Fruit fly (Drosophila melanogaster) whole organism, embryonic: ENCODE results near the gene pnt.

Experiments
- Asciz ChIP-seq: fragments of 200-800 bp; sonication (Bioruptor generic); optimal IDR thresholded peaks from 2 replicates; lab custom pipeline; 2017; ENCODE audit warnings: missing biosample characterization, mild to moderate bottlenecking, missing genetic modification characterization, missing genetic modification reagents
- Atf6 ChIP-seq: fragments of 200-800 bp; sonication (Bioruptor generic); IDR thresholded peaks from 2 replicates; pipeline ENCODE4 v1.3.6; 2022; ENCODE audit warnings: missing biosample characterization, missing genetic modification characterization
- CG10431 ChIP-seq: fragments of 200-800 bp; sonication (Bioruptor generic); optimal IDR thresholded peaks from 3 replicates; lab custom pipeline; 2018; ENCODE audit warnings: missing biosample characterization, mild to moderate bottlenecking, missing genetic modification characterization
- CG11504 ChIP-seq: fragments of 200-800 bp; sonication (Bioruptor generic); optimal IDR thresholded peaks from 3 replicates; lab custom pipeline; 2019; ENCODE audit warnings: missing biosample characterization, mild to moderate bottlenecking, missing genetic modification characterization, moderate library complexity
- CG12219 ChIP-seq: fragments of 200-800 bp; sonication (Bioruptor generic); optimal IDR thresholded peaks from 3 replicates; lab custom pipeline; 2018; ENCODE audit warnings: missing biosample characterization, mild to moderate bottlenecking, missing genetic modification characterization
- CG12236 ChIP-seq: fragments of 200-800 bp; sonication (Bioruptor generic); optimal IDR thresholded peaks from 2 replicates; lab custom pipeline; 2016; ENCODE audit warnings: missing biosample characterization, missing genetic modification characterization
- CG12769 ChIP-seq: fragments of 200-800 bp; sonication (Bioruptor generic); optimal IDR thresholded peaks from 2 replicates; lab custom pipeline; 2019; ENCODE audit warnings: missing biosample characterization, mild to moderate bottlenecking, missing genetic modification characterization, moderate library complexity
- CG13894 ChIP-seq: fragments of 200-800 bp; sonication (Bioruptor generic); optimal IDR thresholded peaks from 3 replicates; lab custom pipeline; 2018; ENCODE audit warnings: missing biosample characterization, mild to moderate bottlenecking, missing genetic modification characterization, moderate library complexity
- CG14710 ChIP-seq: fragments of 200-800 bp; sonication (Bioruptor generic); optimal IDR thresholded peaks from 3 replicates; lab custom pipeline; 2019; ENCODE audit warnings: missing biosample characterization, mild to moderate bottlenecking, missing genetic modification characterization, moderate library complexity
- CG1602 ChIP-seq: fragments of 200-800 bp; sonication (Bioruptor generic); optimal IDR thresholded peaks from 3 replicates; lab custom pipeline; 2016; ENCODE audit warnings: missing biosample characterization, missing genetic modification characterization
- CG16815 ChIP-seq: fragments of 200-800 bp; sonication (Bioruptor generic); optimal IDR thresholded peaks from 3 replicates; lab custom pipeline; 2017; ENCODE audit warnings: missing biosample characterization, mild to moderate bottlenecking, missing genetic modification characterization
- CG2199 ChIP-seq: fragments of 200-800 bp; sonication (Bioruptor generic); IDR thresholded peaks from 3 replicates; pipeline ENCODE4 v1.3.6; 2022; ENCODE audit warnings: missing biosample characterization, missing genetic modification characterization
- CG2712 ChIP-seq: fragments of 200-800 bp; optimal IDR thresholded peaks from 3 replicates; lab custom pipeline; 2019; ENCODE audit warnings: missing biosample characterization, mild to moderate bottlenecking, missing genetic modification characterization, moderate library complexity
- CG2875 ChIP-seq: fragments of 200-800 bp; sonication (Bioruptor generic); optimal IDR thresholded peaks from 2 replicates; lab custom pipeline; 2017; ENCODE audit warnings: missing biosample characterization, mild to moderate bottlenecking, missing genetic modification characterization, missing genetic modification reagents
- CG30431 ChIP-seq: fragments of 200-800 bp; sonication (Bioruptor generic); optimal IDR thresholded peaks from 2 replicates; lab custom pipeline; 2017; ENCODE audit warnings: missing biosample characterization, missing genetic modification characterization
- CG34224 ChIP-seq: fragments of 200-800 bp; sonication (Bioruptor generic); IDR thresholded peaks from 3 replicates; pipeline ENCODE4 v1.3.6; 2022; ENCODE audit warnings: missing biosample characterization, missing genetic modification characterization; ENCODE audit not compliant: partially characterized antibody
- CG4360 ChIP-seq: fragments of 200-800 bp; sonication (Bioruptor generic); IDR thresholded peaks from 2 replicates; pipeline ENCODE4 v1.3.6; 2022; ENCODE audit warnings: missing biosample characterization, missing genetic modification characterization
- CG5180 ChIP-seq: fragments of 200-800 bp; sonication (Bioruptor generic); optimal IDR thresholded peaks from 3 replicates; lab custom pipeline; 2017; ENCODE audit warnings: missing biosample characterization, missing genetic modification characterization, mild to moderate bottlenecking, moderate library complexity, missing genetic modification reagents
- CG6254 ChIP-seq: fragments of 200-800 bp; sonication (Bioruptor generic); optimal IDR thresholded peaks from 3 replicates; lab custom pipeline; 2017; ENCODE audit warnings: mild to moderate bottlenecking, missing biosample characterization, missing genetic modification reagents, missing genetic modification characterization
- CG6689 ChIP-seq: fragments of 200-800 bp; sonication (Bioruptor generic); IDR thresholded peaks from 2 replicates; pipeline ENCODE4 v1.3.6; 2022; ENCODE audit warnings: missing biosample characterization, missing genetic modification characterization
- CG9437 ChIP-seq: fragments of 200-800 bp; sonication (Bioruptor generic); optimal IDR thresholded peaks from 2 replicates; lab custom pipeline; 2018; ENCODE audit warnings: missing biosample characterization, mild to moderate bottlenecking, missing genetic modification characterization
- CTCF ChIP-seq: fragments of 200-800 bp; sonication (Bioruptor generic); optimal IDR thresholded peaks from 2 replicates; lab custom pipeline; 2017; ENCODE audit warnings: missing biosample characterization, mild to moderate bottlenecking, missing genetic modification characterization, moderate library complexity
- Deaf1 ChIP-seq: fragments of 200-800 bp; optimal IDR thresholded peaks from 3 replicates; lab custom pipeline; 2019; ENCODE audit warnings: missing biosample characterization, mild to moderate bottlenecking, missing genetic modification characterization, moderate library complexity
- H15 ChIP-seq: fragments of 200-800 bp; sonication (Bioruptor generic); IDR thresholded peaks from 3 replicates; pipeline ENCODE4 v1.3.6; 2022; ENCODE audit warnings: missing biosample characterization, missing genetic modification characterization
- Hr3 ChIP-seq: fragments of 200-800 bp; sonication (Bioruptor generic); optimal IDR thresholded peaks from 3 replicates; lab custom pipeline; 2016; ENCODE audit warnings: missing biosample characterization, missing genetic modification characterization
- Hr51 ChIP-seq, 2 experiments: fragments of 200-800 bp; sonication (Bioruptor generic); optimal IDR thresholded peaks; 2 replicates in 1 of 2; 3 replicates in 1 of 2; lab custom pipeline; 2016 to 2018; ENCODE audit warnings: missing biosample characterization in 2 of 2, missing genetic modification characterization in 2 of 2, mild to moderate bottlenecking in 1 of 2, moderate library complexity in 1 of 2
- Mes4 ChIP-seq: fragments of 200-800 bp; sonication (Bioruptor generic); optimal IDR thresholded peaks from 2 replicates; lab custom pipeline; 2016; ENCODE audit warnings: missing biosample characterization, missing genetic modification characterization
- PHDP ChIP-seq: fragments of 200-800 bp; sonication (Bioruptor generic); optimal IDR thresholded peaks from 3 replicates; lab custom pipeline; 2018; ENCODE audit warnings: missing biosample characterization, mild to moderate bottlenecking, missing genetic modification characterization, moderate library complexity
- Ptx1 ChIP-seq: fragments of 200-800 bp; sonication (Bioruptor generic); IDR thresholded peaks from 2 replicates; pipeline ENCODE4 v1.3.6; 2022; ENCODE audit warnings: missing biosample characterization, missing genetic modification characterization
- Sox100B ChIP-seq: fragments of 200-800 bp; sonication (Bioruptor generic); optimal IDR thresholded peaks from 3 replicates; lab custom pipeline; 2018; ENCODE audit warnings: missing biosample characterization, mild to moderate bottlenecking, missing genetic modification characterization
- TFAM ChIP-seq: fragments of 200-800 bp; sonication (Bioruptor generic); optimal IDR thresholded peaks from 2 replicates; lab custom pipeline; 2017; ENCODE audit warnings: missing biosample characterization, missing genetic modification characterization, inconsistent platforms
- chif ChIP-seq, 2 experiments: fragments of 200-800 bp; sonication (Bioruptor generic); optimal IDR thresholded peaks; 3 replicates each; lab custom pipeline; 2016; ENCODE audit warnings: missing biosample characterization in 2 of 2, missing genetic modification characterization in 2 of 2
- chinmo ChIP-seq: fragments of 200-800 bp; sonication (Bioruptor generic); IDR thresholded peaks from 4 replicates; pipeline ENCODE4 v1.3.6; 2022; ENCODE audit warnings: missing biosample characterization, missing genetic modification characterization; ENCODE audit not compliant: partially characterized antibody
- chn ChIP-seq: fragments of 200-800 bp; sonication (Bioruptor generic); optimal IDR thresholded peaks from 2 replicates; lab custom pipeline; 2016; ENCODE audit warnings: missing biosample characterization, missing genetic modification characterization
- ci ChIP-seq: fragments of 200-800 bp; sonication (Bioruptor generic); IDR thresholded peaks from 3 replicates; pipeline ENCODE4 v1.3.6; 2022; ENCODE audit warnings: missing biosample characterization, missing genetic modification characterization
- eve ChIP-seq, 2 experiments: fragments of >200 bp; optimal IDR thresholded peaks; 2 replicates each; lab custom pipeline; 2017; ENCODE audit warnings: missing biosample characterization in 2 of 2, missing genetic modification characterization in 2 of 2
- ewg ChIP-seq: fragments of 200-800 bp; sonication (Bioruptor generic); optimal IDR thresholded peaks from 3 replicates; lab custom pipeline; 2017; ENCODE audit warnings: mild to moderate bottlenecking, missing biosample characterization, missing genetic modification reagents, missing genetic modification characterization
- gsb-n ChIP-seq: fragments of 200-800 bp; sonication (Bioruptor generic); optimal IDR thresholded peaks from 3 replicates; lab custom pipeline; 2018; ENCODE audit warnings: missing biosample characterization, mild to moderate bottlenecking, missing genetic modification characterization
- kay ChIP-seq: fragments of 200-800 bp; sonication (Bioruptor generic); optimal IDR thresholded peaks from 2 replicates; lab custom pipeline; 2016; ENCODE audit warnings: missing biosample characterization, missing genetic modification characterization
- kni ChIP-seq: fragments of 200-800 bp; sonication (Bioruptor generic); optimal IDR thresholded peaks from 3 replicates; lab custom pipeline; 2017; ENCODE audit warnings: mild to moderate bottlenecking, missing biosample characterization, missing genetic modification reagents, missing genetic modification characterization
- lmd ChIP-seq: fragments of 200-800 bp; sonication (Bioruptor generic); IDR thresholded peaks from 2 replicates; pipeline ENCODE4 v1.3.6; 2022; ENCODE audit warnings: missing biosample characterization, missing genetic modification characterization
- lola ChIP-seq, 3 experiments: fragments of >200 bp in 2 of 3; fragments of 200-800 bp in 1 of 3; sonication (Bioruptor generic) in 1 of 3; optimal IDR thresholded peaks; 2 replicates each; lab custom pipeline; 2017 to 2019; ENCODE audit warnings: missing biosample characterization in 3 of 3, missing genetic modification characterization in 3 of 3, mild to moderate bottlenecking in 1 of 3, moderate library complexity in 1 of 3
- row ChIP-seq: fragments of 200-800 bp; sonication (Bioruptor generic); IDR thresholded peaks from 3 replicates; pipeline ENCODE4 v1.3.6; 2022; ENCODE audit warnings: missing biosample characterization, missing genetic modification characterization
- scrt ChIP-seq: fragments of 200-800 bp; sonication (Bioruptor generic); optimal IDR thresholded peaks from 2 replicates; lab custom pipeline; 2018; ENCODE audit warnings: missing biosample characterization, mild to moderate bottlenecking, missing genetic modification characterization, moderate library complexity
- sd ChIP-seq: fragments of 200-800 bp; sonication (Bioruptor generic); optimal IDR thresholded peaks from 3 replicates; lab custom pipeline; 2018; ENCODE audit warnings: missing biosample characterization, mild to moderate bottlenecking, missing genetic modification characterization, moderate library complexity
- sisA ChIP-seq: fragments of 200-800 bp; sonication (Bioruptor generic); IDR thresholded peaks from 2 replicates; pipeline ENCODE4 v1.3.6; 2022; ENCODE audit warnings: missing biosample characterization, missing genetic modification characterization
- tio ChIP-seq: fragments of 200-800 bp; sonication (Bioruptor generic); optimal IDR thresholded peaks from 2 replicates; lab custom pipeline; 2017; ENCODE audit warnings: missing biosample characterization, missing genetic modification characterization, inconsistent platforms
- vvl ChIP-seq: fragments of 200-800 bp; sonication (Bioruptor generic); IDR thresholded peaks from 2 replicates; pipeline ENCODE4 v1.3.6; 2022; ENCODE audit warnings: missing biosample characterization, missing genetic modification characterization
- z ChIP-seq: fragments of 200-800 bp; sonication (Bioruptor generic); IDR thresholded peaks from 3 replicates; pipeline ENCODE4 v1.3.6; 2022; ENCODE audit warnings: missing biosample characterization, missing genetic modification characterization
- zen ChIP-seq: fragments of 200-800 bp; sonication (Bioruptor generic); optimal IDR thresholded peaks from 3 replicates; lab custom pipeline; 2018; ENCODE audit warnings: missing biosample characterization, mild to moderate bottlenecking, missing genetic modification characterization, moderate library complexity

The pnt gene

DNA sequence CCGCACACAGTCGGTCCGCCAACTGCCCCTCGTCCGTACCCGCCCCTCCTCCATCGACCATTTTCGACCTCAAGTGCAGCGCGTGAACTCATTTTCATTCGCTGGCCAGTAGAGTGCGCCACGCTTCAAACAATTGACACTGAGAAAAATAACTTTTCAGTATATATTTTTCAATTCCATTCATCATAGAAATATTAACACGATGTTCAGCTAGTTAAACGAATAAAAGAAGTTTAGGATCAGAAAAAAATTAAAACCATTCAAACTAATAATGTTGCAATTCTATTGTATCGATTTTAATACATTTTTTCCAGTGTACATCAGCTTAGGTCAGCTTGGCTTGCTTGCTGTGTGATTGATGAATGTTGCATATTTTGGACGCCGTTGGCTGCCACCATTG is 40.9 kb upstream of the pnt start (continued):
- TF ChIP-seq tio (GFP tag; lab: Kevin White, UChicago) (peak; percentile 16), CG5180 (GFP tag; lab: Kevin White, UChicago) (peak; percentile 7), chif (GFP tag; optimal IDR thresholded peaks at IDR 0.05; lab: Kevin White, UChicago) (peak in 1 of 2 experiments; percentile 50), CG16815 (GFP tag; lab: Kevin White, UChicago) (no peak), CG11504 (tag; lab: Kevin White, UChicago) (peak; percentile 76), chn (peak; percentile 17), CG14710 (tag; lab: Kevin White, UChicago) (peak; percentile 45), sisA (GFP tag; lab: Robert Waterston, UW) (peak; percentile 42; the same call in 1 of the 2 replicates), Hr51 (GFP tag; optimal IDR thresholded peaks at IDR 0.05; lab: Kevin White, UChicago) (peak in 1 of 2 experiments; percentile 73), CG12236 (GFP tag; lab: Kevin White, UChicago) (peak; percentile 9), Hr3 (GFP tag; lab: Kevin White, UChicago) (peak; percentile 38), CG2712 (tag; lab: Kevin White, UChicago) (peak; percentile 51), Mes4 (GFP tag; lab: Kevin White, UChicago) (peak; percentile 22), CG2875 (peak; percentile 44), ci (peak; percentile 73), CG12219 (GFP tag; lab: Kevin White, UChicago) (peak; percentile 42), gsb-n (tag; lab: Kevin White, UChicago) (peak; percentile 31), Asciz (GFP tag; lab: Kevin White, UChicago) (peak; percentile 66), lola (GFP tag; optimal IDR thresholded peaks at IDR 0.05; lab: Kevin White, UChicago) (peak in 1 of 3 experiments; percentile 23), vvl (GFP tag; lab: Robert Waterston, UW) (peak; percentile 51; the same call in 1 of the 2 replicates), zen (tag; lab: Kevin White, UChicago) (peak; percentile 57), CTCF (GFP tag; lab: Kevin White, UChicago) (peak; percentile 68), row (GFP tag; lab: Robert Waterston, UW) (peak; percentile 59), H15 (GFP tag; lab: Robert Waterston, UW) (0 out of 3 replicates have a peak, but pooled peaks have one; percentile 37), CG10431 (GFP tag; lab: Kevin White, UChicago) (no peak), CG30431 (peak; percentile 2), Atf6 (GFP tag; lab: Robert Waterston, UW) (no peak), lmd (GFP tag; lab: Robert Waterston, UW) (peak; percentile 29; the same call in 1 of the 2 replicates), CG9437 (GFP tag; lab: Kevin White, UChicago) (peak; percentile 5), Sox100B (GFP tag; lab: Kevin White, UChicago) (peak; percentile 42), CG1602 (no peak), CG6689 (GFP tag; lab: Robert Waterston, UW) (0 out of 2 replicates have a peak, but pooled peaks have one; percentile 28), CG6254 (GFP tag; lab: Kevin White, UChicago) (peak; percentile 28), ewg (peak; percentile 39)
- TF ChIP-seq, all 482 proteins: peak for 135

DNA sequence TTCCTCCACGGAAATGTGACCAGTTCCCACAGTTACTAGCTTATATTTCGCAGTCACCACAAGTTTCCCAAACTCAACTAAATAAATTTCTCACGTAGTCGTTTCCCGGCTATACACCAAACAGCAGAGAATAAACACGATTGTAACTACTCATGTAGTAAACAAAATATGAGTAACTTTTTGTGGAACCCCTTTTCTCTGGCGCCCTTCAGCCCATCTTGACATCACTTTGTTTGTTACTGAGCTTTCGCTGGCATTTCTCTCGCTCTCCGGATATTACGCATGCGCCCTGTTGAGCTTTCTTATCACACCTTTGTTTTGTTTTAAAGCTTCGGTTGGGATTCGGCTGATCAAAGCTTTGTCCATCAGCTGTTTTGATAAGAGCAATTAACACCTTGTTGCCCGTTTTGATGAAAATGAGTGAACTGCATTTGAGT is 40.1 kb upstream of the pnt start:
- TF ChIP-seq z (GFP tag; lab: Robert Waterston, UW) (peak; percentile 84), Deaf1 (peak; percentile 48), PHDP (no peak), eve (GFP tag; optimal IDR thresholded peaks at IDR 0.05; lab: Kevin White, UChicago) (peak in 1 of 2 experiments; percentile 29), Ptx1 (GFP tag; lab: Robert Waterston, UW) (no peak), sd (peak; percentile 38), CG4360 (GFP tag; lab: Robert Waterston, UW) (0 out of 2 replicates have a peak, but pooled peaks have one; percentile 25), CG13894 (tag; lab: Kevin White, UChicago) (peak; percentile 60), CG12769 (tag; lab: Kevin White, UChicago) (peak; percentile 34), kni (GFP tag; lab: Kevin White, UChicago) (peak; percentile 7), kay (GFP tag; lab: Kevin White, UChicago) (peak; percentile 31), CG34224 (GFP tag; lab: Robert Waterston, UW) (0 out of 3 replicates have a peak, but pooled peaks have one; percentile 19), ewg (peak; percentile 59), chinmo (GFP tag; lab: Robert Waterston, UW) (0 out of 4 replicates have a peak, but pooled peaks have one; percentile 24), scrt (GFP tag; lab: Kevin White, UChicago) (peak; percentile 43), TFAM (no peak), CG2199 (GFP tag; lab: Robert Waterston, UW) (peak; percentile 40; the same call in 2 of the 3 replicates)
